Fruit fly (Drosophila melanogaster) S2 (cell line): ENCODE data around the gene squ.

Experiments used
- CG8478 ChIP-seq: fragments of >200 bp; optimal IDR thresholded peaks from 2 replicates; lab custom pipeline; 2018
- CTCF ChIP-seq, 2 experiments: fragments of >200 bp; optimal IDR thresholded peaks; 2 replicates each; lab custom pipeline; 2018

dm6 chr2L:16722596-16722995, 42.7 kb downstream of the squ start:
- TF ChIP-seq CTCF (optimal IDR thresholded peaks at IDR 0.05; lab: Kevin White, UChicago) (no peak), CG8478 (lab: Kevin White, UChicago) (no peak)
